Worm (Caenorhabditis elegans) whole organism, L4 larva: ENCODE measurements around the gene pqn-39.

Experiments
- D1046.2 ChIP-seq: fragments of 200-800 bp; sonication (Bioruptor generic); IDR thresholded peaks from 2 replicates; pipeline ENCODE4 v1.3.6; 2022; ENCODE audit warnings: missing genetic modification characterization, missing compliant biosample characterization
- F10B5.3 ChIP-seq: sonication (generic microtip); optimal IDR thresholded peaks from 2 replicates; lab custom pipeline; 2016; ENCODE audit warnings: mild to moderate bottlenecking, missing genetic modification characterization, missing compliant biosample characterization
- F44E2.7 ChIP-seq: fragments of 200-800 bp; sonication (Bioruptor generic); IDR thresholded peaks from 2 replicates; pipeline ENCODE4 v2.1.2; 2022; ENCODE audit warnings: missing genetic modification characterization, missing compliant biosample characterization
- F49E8.2 ChIP-seq: sonication (generic microtip); optimal IDR thresholded peaks from 2 replicates; lab custom pipeline; 2016; ENCODE audit warnings: missing compliant biosample characterization, mild to moderate bottlenecking, missing genetic modification characterization, borderline replicate concordance
- R02D3.7 ChIP-seq: fragments of 150-350 bp; sonication (generic microtip); optimal IDR thresholded peaks from 3 replicates; lab custom pipeline; 2014; ENCODE audit warnings: missing biosample characterization, missing genetic modification characterization
- T20F7.1 ChIP-seq: fragments of 200-800 bp; sonication (Bioruptor generic); optimal IDR thresholded peaks from 2 replicates; lab custom pipeline; 2018; ENCODE audit warnings: mild to moderate bottlenecking, missing genetic modification characterization, missing compliant biosample characterization
- Y105C5A.15 ChIP-seq: fragments of 200-800 bp; sonication (Bioruptor generic); IDR thresholded peaks from 2 replicates; pipeline ENCODE4 v1.3.6; 2022; ENCODE audit warnings: missing genetic modification characterization, missing compliant biosample characterization
- Y48G9A.11 ChIP-seq: fragments of 200-800 bp; sonication (Bioruptor generic); IDR thresholded peaks from 2 replicates; pipeline ENCODE4 v1.3.6; 2022; ENCODE audit warnings: missing genetic modification reagents, missing genetic modification characterization, missing compliant biosample characterization
- Y5F2A.4 ChIP-seq: fragments of 200-800 bp; sonication (Bioruptor generic); optimal IDR thresholded peaks from 2 replicates; lab custom pipeline; 2018; ENCODE audit warnings: mild to moderate bottlenecking, missing genetic modification characterization, missing compliant biosample characterization
- ceh-44 ChIP-seq: fragments of 200-800 bp; sonication (Bioruptor generic); IDR thresholded peaks from 2 replicates; pipeline ENCODE4 v1.3.6; 2022; ENCODE audit warnings: missing genetic modification reagents, missing genetic modification characterization, missing compliant biosample characterization
- ceh-82 ChIP-seq: sonication (generic microtip); optimal IDR thresholded peaks from 2 replicates; lab custom pipeline; 2017; ENCODE audit warnings: missing biosample characterization, missing genetic modification characterization
- daf-16 ChIP-seq, 3 experiments: sonication (generic microtip); optimal IDR thresholded peaks; 2 replicates each; lab custom pipeline; 2016 to 2017; ENCODE audit warnings: missing genetic modification characterization in 3 of 3, missing genetic modification reagents in 3 of 3, mild to moderate bottlenecking in 2 of 3, missing compliant biosample characterization in 2 of 3, missing biosample characterization in 1 of 3, moderate library complexity in 1 of 3
- daf-19 ChIP-seq: fragments of 200-800 bp; sonication (Bioruptor generic); conservative IDR thresholded peaks from 2 replicates; pipeline ENCODE4 v1.3.6; 2022; ENCODE audit warnings: missing genetic modification characterization, missing compliant biosample characterization
- dmd-6 ChIP-seq: fragments of 200-800 bp; sonication (Bioruptor generic); IDR thresholded peaks from 2 replicates; pipeline ENCODE4 v1.3.6; 2022; ENCODE audit warnings: missing genetic modification reagents, missing genetic modification characterization, missing compliant biosample characterization
- dmd-8 ChIP-seq: fragments of 200-800 bp; sonication (Bioruptor generic); IDR thresholded peaks from 2 replicates; pipeline ENCODE4 v1.3.6; 2022; ENCODE audit warnings: missing genetic modification characterization, missing compliant biosample characterization
- dmd-9 ChIP-seq: fragments of 200-800 bp; sonication (Bioruptor generic); IDR thresholded peaks from 2 replicates; pipeline ENCODE4 v1.3.6; 2022; ENCODE audit warnings: missing genetic modification reagents, missing genetic modification characterization, missing compliant biosample characterization
- dpl-1 ChIP-seq: fragments of 150-350 bp; optimal IDR thresholded peaks from 2 replicates; lab custom pipeline; 2014; ENCODE audit warnings: missing biosample characterization, missing genetic modification reagents, missing genetic modification characterization
- dve-1 ChIP-seq: sonication (generic microtip); optimal IDR thresholded peaks from 2 replicates; lab custom pipeline; 2017; ENCODE audit warnings: antibody characterized with exemption, mild to moderate bottlenecking, missing genetic modification characterization, missing compliant biosample characterization; ENCODE audit not compliant: insufficient read depth
- egl-27 ChIP-seq: sonication (generic microtip); optimal IDR thresholded peaks from 3 replicates; lab custom pipeline; 2017; ENCODE audit warnings: missing biosample characterization, missing genetic modification reagents, missing genetic modification characterization
- fkh-10 ChIP-seq: fragments of 150-350 bp; optimal IDR thresholded peaks from 2 replicates; lab custom pipeline; 2014; ENCODE audit warnings: missing biosample characterization, missing genetic modification reagents, missing genetic modification characterization
- fos-1 ChIP-seq: fragments of 150-350 bp; optimal IDR thresholded peaks from 2 replicates; lab custom pipeline; 2014; ENCODE audit warnings: missing biosample characterization, missing genetic modification characterization
- gei-8 ChIP-seq: fragments of 200-800 bp; sonication (Bioruptor generic); optimal IDR thresholded peaks from 2 replicates; lab custom pipeline; 2018; ENCODE audit warnings: mild to moderate bottlenecking, missing genetic modification characterization, missing compliant biosample characterization
- hlh-30 ChIP-seq: sonication (generic microtip); optimal IDR thresholded peaks from 2 replicates; lab custom pipeline; 2017; ENCODE audit warnings: antibody characterized with exemption, mild to moderate bottlenecking, missing genetic modification characterization, missing compliant biosample characterization; ENCODE audit not compliant: insufficient read depth
- hmg-1.1 ChIP-seq: fragments of 200-800 bp; sonication (Bioruptor generic); IDR thresholded peaks from 2 replicates; pipeline ENCODE4 v1.3.6; 2022; ENCODE audit warnings: missing genetic modification reagents, missing genetic modification characterization, missing compliant biosample characterization
- lin-1 ChIP-seq: fragments of 200-800 bp; sonication (Bioruptor generic); IDR thresholded peaks from 2 replicates; pipeline ENCODE4 v1.3.6; 2022; ENCODE audit warnings: missing genetic modification reagents, missing genetic modification characterization, missing compliant biosample characterization
- lin-29 ChIP-seq: fragments of 200-800 bp; sonication (Bioruptor generic); IDR thresholded peaks from 2 replicates; pipeline ENCODE4 v1.3.6; 2022; ENCODE audit warnings: missing genetic modification reagents, missing genetic modification characterization, missing compliant biosample characterization
- lin-39 ChIP-seq: fragments of 150-350 bp; optimal IDR thresholded peaks from 2 replicates; lab custom pipeline; 2014; ENCODE audit warnings: missing biosample characterization, missing genetic modification reagents, missing genetic modification characterization
- lsy-2 ChIP-seq, 2 experiments: fragments of 150-350 bp in 1 of 2; sonication (generic microtip) in 1 of 2; optimal IDR thresholded peaks; 2 replicates each; lab custom pipeline; 2014 to 2017; ENCODE audit warnings: missing biosample characterization in 2 of 2, missing genetic modification characterization in 2 of 2
- mdl-1 ChIP-seq, 2 experiments: fragments of 150-350 bp in 1 of 2; sonication (generic microtip) in 1 of 2; optimal IDR thresholded peaks; 2 replicates each; lab custom pipeline; 2014 to 2017; ENCODE audit warnings: missing biosample characterization in 2 of 2, missing genetic modification characterization in 2 of 2
- mep-1 ChIP-seq: fragments of 150-350 bp; sonication (generic microtip); optimal IDR thresholded peaks from 3 replicates; lab custom pipeline; 2014; ENCODE audit warnings: missing biosample characterization, missing genetic modification characterization
- mes-2 ChIP-seq: sonication (generic microtip); optimal IDR thresholded peaks from 2 replicates; lab custom pipeline; 2016; ENCODE audit warnings: missing genotype, mild to moderate bottlenecking, missing genetic modification characterization, missing compliant biosample characterization; ENCODE audit not compliant: poor library complexity, severe bottlenecking
- nhr-10 ChIP-seq: fragments of 150-350 bp; optimal IDR thresholded peaks from 2 replicates; lab custom pipeline; 2014; ENCODE audit warnings: missing biosample characterization, missing genetic modification characterization
- nhr-11 ChIP-seq: fragments of 150-350 bp; optimal IDR thresholded peaks from 2 replicates; lab custom pipeline; 2014; ENCODE audit warnings: missing biosample characterization, missing genetic modification characterization
- nhr-111 ChIP-seq: fragments of 200-800 bp; sonication (Bioruptor generic); optimal IDR thresholded peaks from 2 replicates; lab custom pipeline; 2018; ENCODE audit warnings: mild to moderate bottlenecking, missing genetic modification characterization, missing compliant biosample characterization
- nhr-28 ChIP-seq: fragments of 150-350 bp; optimal IDR thresholded peaks from 2 replicates; lab custom pipeline; 2014; ENCODE audit warnings: missing biosample characterization, missing genetic modification characterization
- nhr-41 ChIP-seq: fragments of 200-800 bp; sonication (Bioruptor generic); IDR thresholded peaks from 2 replicates; pipeline ENCODE4 v1.3.6; 2022; ENCODE audit warnings: missing genetic modification reagents, missing genetic modification characterization, missing compliant biosample characterization
- nhr-48 ChIP-seq: sonication (generic microtip); optimal IDR thresholded peaks from 2 replicates; lab custom pipeline; 2016; ENCODE audit warnings: mild to moderate bottlenecking, missing genetic modification characterization, missing compliant biosample characterization
- nhr-76 ChIP-seq: fragments of 150-350 bp; optimal IDR thresholded peaks from 2 replicates; lab custom pipeline; 2014; ENCODE audit warnings: missing biosample characterization, missing genetic modification characterization
- nhr-77 ChIP-seq: fragments of 150-350 bp; optimal IDR thresholded peaks from 2 replicates; lab custom pipeline; 2014; ENCODE audit warnings: missing biosample characterization, missing genetic modification characterization
- pqm-1 ChIP-seq: sonication (generic microtip); optimal IDR thresholded peaks from 2 replicates; lab custom pipeline; 2017; ENCODE audit warnings: missing biosample characterization, missing genetic modification characterization
- rbr-2 ChIP-seq: sonication (generic microtip); optimal IDR thresholded peaks from 2 replicates; lab custom pipeline; 2016; ENCODE audit warnings: missing genotype, missing genetic modification characterization, missing compliant biosample characterization
- set-16 ChIP-seq: fragments of 200-800 bp; sonication (Bioruptor generic); IDR thresholded peaks from 2 replicates; pipeline ENCODE4 v1.3.6; 2022; ENCODE audit warnings: missing genetic modification reagents, missing genetic modification characterization, missing compliant biosample characterization
- snpc-1.2 ChIP-seq: fragments of 200-800 bp; sonication (Bioruptor generic); IDR thresholded peaks from 2 replicates; pipeline ENCODE4 v1.3.6; 2022; ENCODE audit warnings: missing genetic modification reagents, missing genetic modification characterization, missing compliant biosample characterization
- unc-130 ChIP-seq: sonication (generic microtip); optimal IDR thresholded peaks from 2 replicates; lab custom pipeline; 2016; ENCODE audit warnings: missing genetic modification reagents, missing genetic modification characterization, missing compliant biosample characterization
- unc-39 ChIP-seq: sonication (generic microtip); optimal IDR thresholded peaks from 2 replicates; lab custom pipeline; 2017; ENCODE audit warnings: missing biosample characterization, missing genetic modification characterization
- unc-62 ChIP-seq, 3 experiments: fragments of 150-350 bp in 1 of 3; sonication (generic microtip); optimal IDR thresholded peaks in 2 of 3; peaks in 1 of 3; 1 replicate in 1 of 3; 2 replicates in 2 of 3; lab custom pipeline; 2014 to 2017; ENCODE audit warnings: missing biosample characterization in 3 of 3, missing genetic modification characterization in 3 of 3, missing genetic modification reagents in 3 of 3, missing genotype in 1 of 3
- zag-1 ChIP-seq: fragments of 150-350 bp; optimal IDR thresholded peaks from 2 replicates; lab custom pipeline; 2014; ENCODE audit warnings: missing biosample characterization, missing genetic modification characterization
- zfp-3 ChIP-seq: fragments of 200-800 bp; sonication (Bioruptor generic); conservative IDR thresholded peaks from 2 replicates; pipeline ENCODE4 v1.3.6; 2022; ENCODE audit warnings: missing genetic modification reagents, missing genetic modification characterization, missing compliant biosample characterization
- ztf-11 ChIP-seq: fragments of 150-350 bp; optimal IDR thresholded peaks from 2 replicates; lab custom pipeline; 2014; ENCODE audit warnings: missing biosample characterization, missing genetic modification characterization
- ztf-7 ChIP-seq: fragments of 150-350 bp; optimal IDR thresholded peaks from 2 replicates; lab custom pipeline; 2014; ENCODE audit warnings: missing biosample characterization, missing genetic modification characterization

pqn-39 gene

DNA sequence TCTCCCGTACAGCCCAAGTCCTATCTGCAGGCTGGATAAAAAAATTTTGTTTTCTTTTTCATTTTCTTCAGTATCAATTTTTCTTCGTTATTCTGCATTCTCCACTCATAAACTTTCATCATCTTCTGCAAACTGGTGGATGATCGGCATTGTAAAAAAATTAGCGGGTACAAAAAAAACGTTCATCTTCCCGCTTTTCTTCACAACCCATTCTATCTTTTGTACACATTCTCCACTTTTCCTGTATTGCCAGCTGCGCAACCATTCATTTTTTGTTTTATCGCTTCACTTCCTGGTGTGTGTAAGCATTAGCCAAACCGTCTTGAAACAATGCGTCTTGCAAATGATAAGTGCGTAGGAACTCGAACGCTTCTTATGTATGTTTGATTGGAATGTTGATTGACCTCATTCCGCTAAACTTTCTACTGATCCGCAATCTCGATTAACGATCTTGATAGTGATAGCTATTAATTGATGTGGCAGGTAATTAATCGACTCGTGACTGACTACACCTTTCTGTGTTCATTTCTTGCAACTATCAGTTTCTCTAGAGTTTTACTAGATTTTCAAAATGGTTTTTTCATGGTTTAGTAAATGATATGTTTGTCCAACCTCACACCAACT lies 6.1 kb upstream of the pqn-39 start (continued):
- TF ChIP-seq pqm-1 (tag; lab: Kevin White, UChicago) = no peak
- no peak for TF ChIP-seq R02D3.7 (tag; lab: Kevin White, UChicago)
- peak; percentile 58 for TF ChIP-seq dmd-6 (GFP tag; lab: Robert Waterston, UW)
- TF ChIP-seq nhr-41 (GFP tag; lab: Robert Waterston, UW) = no peak
- no peak for TF ChIP-seq dmd-9 (GFP tag; lab: Robert Waterston, UW)
- TF ChIP-seq fkh-10 (GFP tag; lab: Kevin White, UChicago) = no peak
- TF ChIP-seq dmd-8 = no peak
- no peak for TF ChIP-seq nhr-11 (tag; lab: Kevin White, UChicago)
- no peak for TF ChIP-seq Y5F2A.4 (GFP tag; lab: Kevin White, UChicago)
- no peak for TF ChIP-seq snpc-1.2 (GFP tag; lab: Robert Waterston, UW)
- TF ChIP-seq Y105C5A.15 = no peak
- TF ChIP-seq zag-1 (tag; lab: Kevin White, UChicago) = no peak
- TF ChIP-seq hlh-30 = peak; percentile 37
- no peak for TF ChIP-seq fos-1 (tag; lab: Kevin White, UChicago)
- TF ChIP-seq unc-39 (tag; lab: Kevin White, UChicago) = no peak
- TF ChIP-seq zfp-3 (GFP tag; lab: Robert Waterston, UW) = no peak
- TF ChIP-seq nhr-76 (tag; lab: Kevin White, UChicago) = no peak
- no peak for TF ChIP-seq ceh-82 (tag; lab: Kevin White, UChicago)
- TF ChIP-seq F49E8.2 (tag; lab: Kevin White, UChicago) = no peak
- TF ChIP-seq lin-39 = no peak
- peak; percentile 41 for TF ChIP-seq dve-1
- TF ChIP-seq nhr-28 = peak; percentile 99
- peak; percentile 55 for TF ChIP-seq nhr-77
- TF ChIP-seq F10B5.3 = no peak
- no peak for TF ChIP-seq ztf-11 (tag; lab: Kevin White, UChicago)
- TF ChIP-seq set-16 (GFP tag; lab: Robert Waterston, UW) = no peak
- TF ChIP-seq hmg-1.1 (GFP tag; lab: Robert Waterston, UW) = no peak
- peak in 1 of 2 experiments; percentile 15 for TF ChIP-seq lsy-2 (tag; optimal IDR thresholded peaks at IDR 0.05; lab: Kevin White, UChicago)
- TF ChIP-seq unc-130 = no peak
- TF ChIP-seq gei-8 (GFP tag; lab: Kevin White, UChicago) = no peak
- no peak for TF ChIP-seq nhr-111 (GFP tag; lab: Kevin White, UChicago)
- TF ChIP-seq mep-1 (tag; lab: Kevin White, UChicago) = peak; percentile 19
- TF ChIP-seq mes-2 = no peak
- TF ChIP-seq D1046.2 (GFP tag; lab: Robert Waterston, UW) = no peak
- no peak for TF ChIP-seq lin-29 (GFP tag; lab: Robert Waterston, UW)
- TF ChIP-seq nhr-48 (tag; lab: Kevin White, UChicago) = peak; percentile 85
- no peak for TF ChIP-seq Y48G9A.11 (GFP tag; lab: Robert Waterston, UW)
- TF ChIP-seq T20F7.1 (GFP tag; lab: Kevin White, UChicago) = no peak
- peak; percentile 19 for TF ChIP-seq ztf-7 (tag; lab: Kevin White, UChicago)
- no peak for TF ChIP-seq daf-16 (GFP tag; optimal IDR thresholded peaks at IDR 0.05; lab: Kevin White, UChicago)
- TF ChIP-seq daf-16 (tag; optimal IDR thresholded peaks at IDR 0.05; lab: Kevin White, UChicago) = peak; percentile 45

DNA sequence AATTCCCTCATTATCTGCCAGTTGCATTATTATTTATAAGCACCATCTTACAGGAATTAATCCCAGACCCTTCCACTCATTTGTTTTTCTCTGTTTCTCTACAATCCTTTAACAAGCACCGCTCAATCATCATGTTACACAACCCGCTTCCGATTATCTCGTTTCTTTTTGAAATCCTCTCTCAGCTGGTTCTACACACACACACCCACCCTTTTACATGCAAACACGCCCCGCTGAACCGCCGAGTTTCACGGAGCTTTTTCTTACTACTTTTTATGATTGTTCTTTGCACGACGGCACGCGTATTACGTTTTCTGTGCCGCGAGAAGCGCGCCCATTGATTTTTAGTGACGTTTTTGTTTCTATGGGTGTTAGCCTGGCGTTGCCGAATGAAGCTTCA lies 5.3 kb upstream of the pqn-39 start:
- TF ChIP-seq F44E2.7 (GFP tag; lab: Robert Waterston, UW) (no peak), daf-16 (GFP tag; optimal IDR thresholded peaks at IDR 0.05; lab: Kevin White, UChicago) (no peak), daf-16 (tag; optimal IDR thresholded peaks at IDR 0.05; lab: Kevin White, UChicago) (peak; percentile 45), rbr-2 (tag; lab: Kevin White, UChicago) (peak; percentile 42), lin-1 (GFP tag; lab: Robert Waterston, UW) (no peak), mdl-1 (tag; optimal IDR thresholded peaks at IDR 0.05; lab: Kevin White, UChicago) (peak in 1 of 2 experiments; percentile 25), T20F7.1 (GFP tag; lab: Kevin White, UChicago) (no peak), hmg-1.1 (GFP tag; lab: Robert Waterston, UW) (peak; percentile 49), daf-19 (no peak), nhr-10 (tag; lab: Kevin White, UChicago) (no peak), D1046.2 (GFP tag; lab: Robert Waterston, UW) (no peak), dpl-1 (GFP tag; lab: Kevin White, UChicago) (no peak), dmd-9 (GFP tag; lab: Robert Waterston, UW) (no peak), egl-27 (no peak), ztf-7 (tag; lab: Kevin White, UChicago) (no peak), unc-62 (GFP tag; optimal IDR thresholded peaks at IDR 0.05 in 1 of 2; lab: Kevin White, UChicago) (no peak), unc-62 (tag; optimal IDR thresholded peaks at IDR 0.05; lab: Kevin White, UChicago) (no peak), lin-29 (GFP tag; lab: Robert Waterston, UW) (no peak), zag-1 (tag; lab: Kevin White, UChicago) (no peak), ceh-44 (GFP tag; lab: Robert Waterston, UW) (no peak)
